Fruit fly (Drosophila melanogaster) whole organism, embryonic: Measurements from ENCODE around the gene CG4613.

Experiments used
- ATbp ChIP-seq: fragments of 200-800 bp; sonication (Bioruptor generic); optimal IDR thresholded peaks from 2 replicates; lab custom pipeline; 2017; ENCODE audit warnings: missing biosample characterization, mild to moderate bottlenecking, missing genetic modification characterization, missing genetic modification reagents
- Asciz ChIP-seq: fragments of 200-800 bp; sonication (Bioruptor generic); optimal IDR thresholded peaks from 2 replicates; lab custom pipeline; 2017; ENCODE audit warnings: missing biosample characterization, mild to moderate bottlenecking, missing genetic modification characterization, missing genetic modification reagents
- CG10147 ChIP-seq: fragments of 200-800 bp; sonication (Bioruptor generic); optimal IDR thresholded peaks from 2 replicates; lab custom pipeline; 2019; ENCODE audit warnings: missing biosample characterization, mild to moderate bottlenecking, missing genetic modification characterization, moderate library complexity
- CG10209 ChIP-seq: fragments of 200-800 bp; sonication (Bioruptor generic); optimal IDR thresholded peaks from 3 replicates; lab custom pipeline; 2017; ENCODE audit warnings: missing biosample characterization, mild to moderate bottlenecking, missing genetic modification characterization, missing genetic modification reagents
- CG10543 ChIP-seq: fragments of 200-800 bp; sonication (Bioruptor generic); optimal IDR thresholded peaks from 3 replicates; lab custom pipeline; 2017; ENCODE audit warnings: missing biosample characterization, mild to moderate bottlenecking, missing genetic modification characterization, moderate library complexity
- CG12155 ChIP-seq: fragments of 200-800 bp; sonication (Bioruptor generic); optimal IDR thresholded peaks from 3 replicates; lab custom pipeline; 2016; ENCODE audit warnings: missing biosample characterization, missing genetic modification characterization
- CG13894 ChIP-seq: fragments of 200-800 bp; sonication (Bioruptor generic); optimal IDR thresholded peaks from 3 replicates; lab custom pipeline; 2018; ENCODE audit warnings: missing biosample characterization, mild to moderate bottlenecking, missing genetic modification characterization, moderate library complexity
- CG14860 ChIP-seq: fragments of 200-800 bp; sonication (Bioruptor generic); IDR thresholded peaks from 3 replicates; pipeline ENCODE4 v1.3.6; 2022; ENCODE audit warnings: missing biosample characterization, missing genetic modification characterization; ENCODE audit not compliant: partially characterized antibody
- CG1603 ChIP-seq: fragments of 200-800 bp; sonication (Bioruptor generic); optimal IDR thresholded peaks from 2 replicates; lab custom pipeline; 2019; ENCODE audit warnings: missing biosample characterization, mild to moderate bottlenecking, missing genetic modification characterization, moderate library complexity
- CG17568 ChIP-seq: fragments of 200-800 bp; sonication (Bioruptor generic); optimal IDR thresholded peaks from 2 replicates; lab custom pipeline; 2018; ENCODE audit warnings: missing biosample characterization, mild to moderate bottlenecking, missing genetic modification characterization, moderate library complexity
- CG17802 ChIP-seq: fragments of 200-800 bp; sonication (Bioruptor generic); optimal IDR thresholded peaks from 2 replicates; lab custom pipeline; 2018; ENCODE audit warnings: missing biosample characterization, mild to moderate bottlenecking, missing genetic modification characterization, moderate library complexity
- CG2199 ChIP-seq: fragments of 200-800 bp; sonication (Bioruptor generic); IDR thresholded peaks from 3 replicates; pipeline ENCODE4 v1.3.6; 2022; ENCODE audit warnings: missing biosample characterization, missing genetic modification characterization
- CG34422 ChIP-seq: fragments of 200-800 bp; sonication (Bioruptor generic); IDR thresholded peaks from 3 replicates; pipeline ENCODE4 v1.3.6; 2022; ENCODE audit warnings: missing biosample characterization, missing genetic modification characterization
- CG8290 ChIP-seq, 3 experiments: fragments of 200-800 bp; sonication (Bioruptor generic); optimal IDR thresholded peaks; 2 replicates each; lab custom pipeline; 2016 to 2019; ENCODE audit warnings: missing biosample characterization in 3 of 3, missing genetic modification characterization in 3 of 3, mild to moderate bottlenecking in 2 of 3, moderate library complexity in 1 of 3
- Chrac-16 ChIP-seq: fragments of 200-800 bp; sonication (Bioruptor generic); optimal IDR thresholded peaks from 3 replicates; lab custom pipeline; 2016; ENCODE audit warnings: missing biosample characterization, missing genetic modification characterization
- Deaf1 ChIP-seq: fragments of 200-800 bp; optimal IDR thresholded peaks from 3 replicates; lab custom pipeline; 2019; ENCODE audit warnings: missing biosample characterization, mild to moderate bottlenecking, missing genetic modification characterization, moderate library complexity
- E2f1 ChIP-seq: fragments of 200-800 bp; sonication (Bioruptor generic); IDR thresholded peaks from 2 replicates; pipeline ENCODE4 v1.3.6; 2022; ENCODE audit warnings: missing biosample characterization, missing genetic modification characterization
- HHEX ChIP-seq: fragments of 200-800 bp; sonication (Bioruptor generic); optimal IDR thresholded peaks from 3 replicates; lab custom pipeline; 2017; ENCODE audit warnings: missing biosample characterization, mild to moderate bottlenecking, missing genetic modification characterization, missing genetic modification reagents
- Mad ChIP-seq: fragments of 200-800 bp; sonication (Bioruptor generic); optimal IDR thresholded peaks from 2 replicates; lab custom pipeline; 2016; ENCODE audit warnings: missing biosample characterization, missing genetic modification characterization
- Meics ChIP-seq: fragments of 200-800 bp; sonication (Bioruptor generic); optimal IDR thresholded peaks from 2 replicates; lab custom pipeline; 2017; ENCODE audit warnings: missing biosample characterization, mild to moderate bottlenecking, missing genetic modification characterization
- bowl ChIP-seq: fragments of 200-800 bp; sonication (Bioruptor generic); IDR thresholded peaks from 2 replicates; pipeline ENCODE4 v1.3.6; 2022; ENCODE audit warnings: missing biosample characterization, missing genetic modification characterization
- bsh ChIP-seq, 2 experiments: fragments of 200-800 bp; sonication (Bioruptor generic); optimal IDR thresholded peaks; 2 replicates each; lab custom pipeline; 2017 to 2018; ENCODE audit warnings: mild to moderate bottlenecking in 2 of 2, missing biosample characterization in 2 of 2, missing genetic modification characterization in 2 of 2, moderate library complexity in 1 of 2
- chinmo ChIP-seq: fragments of 200-800 bp; sonication (Bioruptor generic); IDR thresholded peaks from 4 replicates; pipeline ENCODE4 v1.3.6; 2022; ENCODE audit warnings: missing biosample characterization, missing genetic modification characterization; ENCODE audit not compliant: partially characterized antibody
- chm ChIP-seq: fragments of 200-800 bp; sonication (Bioruptor generic); IDR thresholded peaks from 2 replicates; pipeline ENCODE4 v1.3.6; 2022; ENCODE audit warnings: missing biosample characterization, missing genetic modification characterization
- ci ChIP-seq: fragments of 200-800 bp; sonication (Bioruptor generic); IDR thresholded peaks from 3 replicates; pipeline ENCODE4 v1.3.6; 2022; ENCODE audit warnings: missing biosample characterization, missing genetic modification characterization
- cwo ChIP-seq: fragments of 200-800 bp; sonication (Bioruptor generic); optimal IDR thresholded peaks from 3 replicates; lab custom pipeline; 2017; ENCODE audit warnings: missing biosample characterization, missing genetic modification characterization, mild to moderate bottlenecking, moderate library complexity, missing genetic modification reagents
- emc ChIP-seq: fragments of 200-800 bp; sonication (Bioruptor generic); optimal IDR thresholded peaks from 2 replicates; lab custom pipeline; 2016; ENCODE audit warnings: missing biosample characterization, missing genetic modification characterization
- hkb ChIP-seq, 2 experiments: fragments of 200-800 bp in 1 of 2; fragments of >200 bp in 1 of 2; sonication (Bioruptor generic) in 1 of 2; IDR thresholded peaks in 1 of 2; optimal IDR thresholded peaks in 1 of 2; 2 replicates each; pipeline versions ENCODE4 v1.3.6 to Lab custom; 2017 to 2022; ENCODE audit warnings: missing biosample characterization in 1 of 2, missing genetic modification characterization in 1 of 2
- kah ChIP-seq: fragments of 200-800 bp; sonication (Bioruptor generic); optimal IDR thresholded peaks from 2 replicates; lab custom pipeline; 2018; ENCODE audit warnings: missing biosample characterization, mild to moderate bottlenecking, missing genetic modification characterization
- mld ChIP-seq: fragments of 200-800 bp; sonication (Bioruptor generic); IDR thresholded peaks from 3 replicates; pipeline ENCODE4 v1.3.6; 2022; ENCODE audit warnings: missing biosample characterization, missing genetic modification characterization; ENCODE audit not compliant: partially characterized antibody
- oc ChIP-seq: fragments of 200-800 bp; sonication (Bioruptor generic); optimal IDR thresholded peaks from 2 replicates; lab custom pipeline; 2018; ENCODE audit warnings: missing biosample characterization, mild to moderate bottlenecking, missing genetic modification characterization, moderate library complexity
- otp ChIP-seq: fragments of 200-800 bp; sonication (Bioruptor generic); IDR thresholded peaks from 3 replicates; pipeline ENCODE4, ENCODE4 v1.3.6; 2022; ENCODE audit warnings: missing biosample characterization, missing genetic modification characterization
- pan ChIP-seq, 4 experiments: fragments of >200 bp in 3 of 4; fragments of 200-800 bp in 1 of 4; sonication (Bioruptor generic) in 1 of 4; optimal IDR thresholded peaks in 3 of 4; IDR thresholded peaks in 1 of 4; 2 replicates each; pipeline versions ENCODE4 v1.3.6 to Lab custom; 2017 to 2022; ENCODE audit warnings: missing biosample characterization in 2 of 4, missing genetic modification characterization in 2 of 4, mixed read lengths in 1 of 4
- pros ChIP-seq: fragments of 200-800 bp; sonication (Bioruptor generic); optimal IDR thresholded peaks from 3 replicates; lab custom pipeline; 2019; ENCODE audit warnings: missing biosample characterization, mild to moderate bottlenecking, missing genetic modification characterization, moderate library complexity
- ranshi ChIP-seq: fragments of 200-800 bp; sonication (Bioruptor generic); IDR thresholded peaks from 2 replicates; pipeline ENCODE4 v1.3.6; 2022; ENCODE audit warnings: missing biosample characterization, missing genetic modification characterization
- row ChIP-seq: fragments of 200-800 bp; sonication (Bioruptor generic); IDR thresholded peaks from 3 replicates; pipeline ENCODE4 v1.3.6; 2022; ENCODE audit warnings: missing biosample characterization, missing genetic modification characterization
- schlank ChIP-seq: fragments of 200-800 bp; sonication (Bioruptor generic); optimal IDR thresholded peaks from 2 replicates; lab custom pipeline; 2018; ENCODE audit warnings: missing biosample characterization, mild to moderate bottlenecking, missing genetic modification characterization
- scrt ChIP-seq: fragments of 200-800 bp; sonication (Bioruptor generic); optimal IDR thresholded peaks from 2 replicates; lab custom pipeline; 2018; ENCODE audit warnings: missing biosample characterization, mild to moderate bottlenecking, missing genetic modification characterization, moderate library complexity
- slou ChIP-seq: fragments of 200-800 bp; sonication (Bioruptor generic); optimal IDR thresholded peaks from 3 replicates; lab custom pipeline; 2016; ENCODE audit warnings: missing biosample characterization, missing genetic modification characterization
- so ChIP-seq: fragments of 200-800 bp; sonication (Bioruptor generic); IDR thresholded peaks from 3 replicates; pipeline ENCODE4 v1.3.6; 2022; ENCODE audit warnings: missing biosample characterization, missing genetic modification characterization
- sqz ChIP-seq: fragments of 200-800 bp; sonication (Bioruptor generic); optimal IDR thresholded peaks from 3 replicates; lab custom pipeline; 2018; ENCODE audit warnings: missing biosample characterization, mild to moderate bottlenecking, missing genetic modification characterization
- stc ChIP-seq: fragments of 200-800 bp; sonication (Bioruptor generic); IDR thresholded peaks from 2 replicates; pipeline ENCODE4 v1.3.6; 2022; ENCODE audit warnings: missing biosample characterization, missing genetic modification characterization
- sug ChIP-seq: fragments of 200-800 bp; optimal IDR thresholded peaks from 2 replicates; lab custom pipeline; 2019; ENCODE audit warnings: missing biosample characterization, mild to moderate bottlenecking, missing genetic modification characterization, moderate library complexity
- tll ChIP-seq, 2 experiments: fragments of 200-800 bp in 1 of 2; fragments of >200 bp in 1 of 2; sonication (Bioruptor generic) in 1 of 2; optimal IDR thresholded peaks; 2 replicates each; lab custom pipeline; 2017 to 2019; ENCODE audit warnings: missing biosample characterization in 2 of 2, missing genetic modification characterization in 2 of 2, mild to moderate bottlenecking in 1 of 2, moderate library complexity in 1 of 2
- vvl ChIP-seq: fragments of 200-800 bp; sonication (Bioruptor generic); IDR thresholded peaks from 2 replicates; pipeline ENCODE4 v1.3.6; 2022; ENCODE audit warnings: missing biosample characterization, missing genetic modification characterization

The CG4613 gene

DNA sequence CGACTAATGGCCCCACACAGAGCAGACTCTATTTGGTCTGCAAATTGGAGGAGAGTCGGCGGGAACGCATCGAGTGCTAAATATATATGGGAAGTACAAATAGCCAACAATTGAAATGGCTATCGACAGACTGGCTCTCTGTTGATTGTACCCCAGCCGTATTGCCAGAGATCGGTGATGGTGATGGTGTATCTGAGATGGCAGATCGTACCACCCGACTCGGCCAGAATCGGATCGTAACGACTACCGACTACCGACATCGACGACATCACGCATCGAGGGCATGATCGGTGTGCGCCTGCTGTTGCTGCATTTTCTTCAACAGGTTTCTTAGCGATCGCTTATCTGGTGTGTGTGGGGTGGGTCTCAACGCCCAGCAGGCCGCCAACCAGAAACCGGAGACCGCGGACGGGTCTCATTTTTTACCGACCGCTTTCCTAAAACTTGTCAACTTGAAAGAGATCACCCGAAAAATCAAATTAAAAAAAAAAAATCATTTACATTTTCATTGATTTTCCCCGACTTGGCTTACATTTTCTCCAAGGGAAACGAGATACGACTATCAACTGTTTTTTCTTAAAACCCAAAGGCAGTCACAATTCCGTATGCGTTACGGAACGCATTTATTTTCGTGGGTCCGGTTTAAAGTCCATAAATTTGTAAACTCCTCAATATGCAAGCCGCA, 22.6 kb upstream of the CG4613 start (continued):
- no peak for TF ChIP-seq CG12155 (GFP tag; lab: Kevin White, UChicago)
- TF ChIP-seq otp (GFP tag; lab: Robert Waterston, UW): peak; percentile 58; the same call in 1 of the 3 replicates
- TF ChIP-seq E2f1 (GFP tag; lab: Robert Waterston, UW): peak; percentile 37; the same call in 1 of the 2 replicates
- TF ChIP-seq kah (GFP tag; lab: Kevin White, UChicago): peak; percentile 84
- TF ChIP-seq CG17568 (GFP tag; lab: Kevin White, UChicago): peak; percentile 1
- peak; percentile 49 for TF ChIP-seq Meics (GFP tag; lab: Kevin White, UChicago)
- no peak for TF ChIP-seq hkb (optimal IDR thresholded peaks at IDR 0.05; lab: Kevin White, UChicago)
- peak; percentile 44; the same call in 1 of the 2 replicates for TF ChIP-seq hkb (GFP tag; IDR thresholded peaks at IDR 0.05; lab: Robert Waterston, UW)
- peak; percentile 55 for TF ChIP-seq CG17802 (tag; lab: Kevin White, UChicago)
- no peak for TF ChIP-seq Mad (GFP tag; lab: Kevin White, UChicago)
- peak; percentile 71 for TF ChIP-seq vvl (GFP tag; lab: Robert Waterston, UW)
- no peak for TF ChIP-seq pan (optimal IDR thresholded peaks at IDR 0.05; lab: Kevin White, UChicago)
- peak in 1 of 2 experiments; percentile 50 for TF ChIP-seq pan (GFP tag; optimal IDR thresholded peaks at IDR 0.05 in 1 of 2, IDR thresholded peaks at IDR 0.05 in 1 of 2)
- TF ChIP-seq emc (GFP tag; lab: Kevin White, UChicago): no peak
- TF ChIP-seq CG10147 (GFP tag; lab: Kevin White, UChicago): peak; percentile 16
- TF ChIP-seq bowl (GFP tag; lab: Robert Waterston, UW): 0 out of 2 replicates have a peak, but pooled peaks have one; percentile 6
- TF ChIP-seq oc: peak; percentile 31
- peak; percentile 90 for TF ChIP-seq Deaf1 (tag; lab: Kevin White, UChicago)
- TF ChIP-seq slou (GFP tag; lab: Kevin White, UChicago): no peak
- no peak for TF ChIP-seq mld (GFP tag; lab: Robert Waterston, UW)
- TF ChIP-seq schlank (tag; lab: Kevin White, UChicago): peak; percentile 12
- peak; percentile 62 for TF ChIP-seq sug (tag; lab: Kevin White, UChicago)
- TF ChIP-seq Chrac-16 (GFP tag; lab: Kevin White, UChicago): no peak
- peak; percentile 58; the same call in 1 of the 2 replicates for TF ChIP-seq ranshi (GFP tag; lab: Robert Waterston, UW)
- peak; percentile 60 for TF ChIP-seq ATbp
- TF ChIP-seq Asciz: peak; percentile 30
- peak; percentile 14; the same call in 1 of the 3 replicates for TF ChIP-seq row (GFP tag; lab: Robert Waterston, UW)
- peak; percentile 5 for TF ChIP-seq CG8290 (GFP tag; optimal IDR thresholded peaks at IDR 0.05; lab: Kevin White, UChicago)
- peak in 1 of 2 experiments; percentile 84 for TF ChIP-seq CG8290 (tag; optimal IDR thresholded peaks at IDR 0.05; lab: Kevin White, UChicago)
- TF ChIP-seq so (GFP tag; lab: Robert Waterston, UW): peak; percentile 73; the same call in 1 of the 3 replicates
- peak; percentile 75; the same call in 1 of the 3 replicates for TF ChIP-seq CG2199 (GFP tag; lab: Robert Waterston, UW)
- peak; percentile 52 for TF ChIP-seq CG10543 (GFP tag; lab: Kevin White, UChicago)
- TF ChIP-seq bsh (GFP tag; optimal IDR thresholded peaks at IDR 0.05; lab: Kevin White, UChicago): peak in 1 of 2 experiments; percentile 33
- peak; percentile 97 for TF ChIP-seq pros
- TF ChIP-seq CG14860: peak; percentile 35; the same call in 1 of the 3 replicates
- TF ChIP-seq sqz (GFP tag; lab: Kevin White, UChicago): peak; percentile 94
- TF ChIP-seq stc (GFP tag; lab: Robert Waterston, UW): 0 out of 2 replicates have a peak, but pooled peaks have one; percentile 39
- 0 out of 3 replicates have a peak, but pooled peaks have one; percentile 31 for TF ChIP-seq CG34422
- no peak for TF ChIP-seq tll (GFP tag; optimal IDR thresholded peaks at IDR 0.05; lab: Kevin White, UChicago)
- TF ChIP-seq scrt (GFP tag; lab: Kevin White, UChicago): no peak
- peak; percentile 26 for TF ChIP-seq cwo (GFP tag; lab: Kevin White, UChicago)
- peak; percentile 43; the same call in 1 of the 3 replicates for TF ChIP-seq ci (GFP tag; lab: Robert Waterston, UW)
- TF ChIP-seq CG1603 (tag; lab: Kevin White, UChicago): peak; percentile 40
- peak; percentile 83; the same call in 3 of the 4 replicates for TF ChIP-seq chinmo
- 0 out of 2 replicates have a peak, but pooled peaks have one; percentile 57 for TF ChIP-seq chm
- TF ChIP-seq HHEX (GFP tag; lab: Kevin White, UChicago): peak; percentile 29
- TF ChIP-seq CG13894 (tag; lab: Kevin White, UChicago): peak; percentile 97
- TF ChIP-seq CG10209 (GFP tag; lab: Kevin White, UChicago): peak; percentile 35
